Fruit fly (Drosophila melanogaster): ENCODE data around the gene CG13010.
A peak's percentile ranks its signal among the peaks of the same experiment; 100 is the strongest.

The CG13010 gene

DNA sequence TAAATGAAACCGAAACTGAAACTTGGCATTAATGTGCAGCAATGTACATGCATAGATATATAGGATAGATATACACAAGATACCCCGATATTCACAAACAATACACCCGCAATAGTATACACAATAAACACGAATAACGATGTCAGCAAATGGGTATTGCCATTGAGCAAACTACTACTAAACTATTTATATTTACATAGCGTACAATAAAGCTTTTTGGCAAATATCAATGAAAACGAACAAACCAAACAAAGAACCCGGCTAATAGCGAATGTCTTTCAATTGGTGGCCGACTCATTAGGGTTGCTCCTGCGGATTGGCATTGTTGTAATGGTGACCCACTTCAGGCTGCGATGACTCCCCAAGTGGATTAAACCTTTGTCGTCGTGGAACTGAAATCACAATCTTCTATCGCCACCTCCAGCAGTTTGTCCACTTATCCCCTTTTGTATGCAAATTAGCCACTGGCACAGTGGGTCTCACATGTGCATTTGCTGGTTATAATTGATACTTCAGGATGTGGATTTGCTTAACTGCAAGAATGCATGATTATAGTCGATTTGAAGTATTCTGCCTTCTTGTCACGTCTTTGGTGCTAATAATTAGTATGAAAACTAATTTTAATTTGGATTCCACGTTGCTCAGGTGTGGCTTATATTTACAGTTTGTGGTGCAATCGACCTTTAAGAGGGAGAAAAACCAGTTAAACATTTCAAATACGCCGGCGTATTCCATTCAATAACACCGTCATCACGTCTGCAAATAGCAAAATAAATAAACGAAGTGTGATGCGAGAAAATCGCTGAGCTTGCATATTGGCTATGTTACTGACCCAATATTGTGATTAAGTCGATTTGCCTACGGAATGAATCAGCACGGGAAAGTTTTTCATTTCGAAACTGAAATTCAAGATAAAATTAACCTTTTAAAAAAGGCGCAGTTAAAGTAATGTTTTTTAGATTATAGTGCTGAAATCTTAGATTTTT is 28.4 kb downstream of the CG13010 start (continued):
- TF ChIP-seq Hand (GFP tag; optimal IDR thresholded peaks at IDR 0.05) (no peak), pita (GFP tag; optimal IDR thresholded peaks at IDR 0.05) (no peak), org-1 (GFP tag; optimal IDR thresholded peaks at IDR 0.05) (peak; percentile 57), mam (GFP tag; optimal IDR thresholded peaks at IDR 0.05) (peak; percentile 70), ind (GFP tag; optimal IDR thresholded peaks at IDR 0.05) (peak; percentile 12), bbx (GFP tag; IDR thresholded peaks at IDR 0.05; ENCODE audit: partially characterized antibody) (no peak), CG32532 (GFP tag; IDR thresholded peaks at IDR 0.05) (no peak), Side (GFP tag; optimal IDR thresholded peaks at IDR 0.05) (peak; percentile 55), crp (GFP tag; optimal IDR thresholded peaks at IDR 0.05) (no peak), dimm (GFP tag; IDR thresholded peaks at IDR 0.05) (peak; percentile 56; the same call in 1 of the 2 replicates), CG34422 (GFP tag; IDR thresholded peaks at IDR 0.05) (no peak), Fer1 (GFP tag; optimal IDR thresholded peaks at IDR 0.05) (no peak), otp (GFP tag; IDR thresholded peaks at IDR 0.05) (peak; percentile 85), ATbp (GFP tag; optimal IDR thresholded peaks at IDR 0.05) (peak; percentile 16), CG15514 (GFP tag; optimal IDR thresholded peaks at IDR 0.05) (no peak), lab (GFP tag; optimal IDR thresholded peaks at IDR 0.05) (peak; percentile 53), Bteb2 (GFP tag; optimal IDR thresholded peaks at IDR 0.05) (no peak), Sox102F (GFP tag; optimal IDR thresholded peaks at IDR 0.05) (peak; percentile 43), gsb (GFP tag; IDR thresholded peaks at IDR 0.05) (no peak), sob (GFP tag; IDR thresholded peaks at IDR 0.05) (peak; percentile 73), ttk (GFP tag; IDR thresholded peaks at IDR 0.05) (peak; percentile 67), emc (GFP tag; optimal IDR thresholded peaks at IDR 0.05) (no peak), Mrtf (GFP tag; IDR thresholded peaks at IDR 0.05) (peak; percentile 66)

DNA sequence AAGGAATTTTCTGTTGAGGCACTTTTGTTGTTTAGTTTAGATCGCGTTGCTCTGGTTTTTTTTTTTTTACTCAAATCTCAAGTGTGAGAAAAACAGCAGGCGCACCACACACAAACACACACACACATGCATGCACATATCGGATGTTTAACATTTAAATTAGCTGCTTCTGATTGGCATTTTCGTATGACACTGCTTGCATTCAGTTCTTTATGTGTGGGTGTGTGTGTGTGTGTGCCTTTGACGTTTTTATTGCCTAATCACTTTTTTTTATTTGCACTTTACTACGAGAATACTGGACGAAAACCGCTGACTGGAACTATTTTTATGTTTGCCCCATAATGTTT is 30.3 kb downstream of the CG13010 start:
- TF ChIP-seq abd-A (tag; optimal IDR thresholded peaks at IDR 0.05): peak; percentile 17
- peak; percentile 62 for TF ChIP-seq sd (tag; optimal IDR thresholded peaks at IDR 0.05)
- TF ChIP-seq CG11504 (tag; optimal IDR thresholded peaks at IDR 0.05): no peak
- no peak for TF ChIP-seq pzg (GFP tag; optimal IDR thresholded peaks at IDR 0.05)
- peak in 1 of 2 experiments; percentile 71 for TF ChIP-seq insv (GFP tag; optimal IDR thresholded peaks at IDR 0.05)
- TF ChIP-seq CG32772 (GFP tag; IDR thresholded peaks at IDR 0.05): 0 out of 2 replicates have a peak, but pooled peaks have one; percentile 8
- peak; percentile 20 for TF ChIP-seq sqz (GFP tag; optimal IDR thresholded peaks at IDR 0.05)
- no peak for TF ChIP-seq CG5180 (GFP tag; optimal IDR thresholded peaks at IDR 0.05)
- peak; percentile 36 for TF ChIP-seq sens (GFP tag)
- peak; percentile 56 for TF ChIP-seq cg (GFP tag; optimal IDR thresholded peaks at IDR 0.05)

DNA sequence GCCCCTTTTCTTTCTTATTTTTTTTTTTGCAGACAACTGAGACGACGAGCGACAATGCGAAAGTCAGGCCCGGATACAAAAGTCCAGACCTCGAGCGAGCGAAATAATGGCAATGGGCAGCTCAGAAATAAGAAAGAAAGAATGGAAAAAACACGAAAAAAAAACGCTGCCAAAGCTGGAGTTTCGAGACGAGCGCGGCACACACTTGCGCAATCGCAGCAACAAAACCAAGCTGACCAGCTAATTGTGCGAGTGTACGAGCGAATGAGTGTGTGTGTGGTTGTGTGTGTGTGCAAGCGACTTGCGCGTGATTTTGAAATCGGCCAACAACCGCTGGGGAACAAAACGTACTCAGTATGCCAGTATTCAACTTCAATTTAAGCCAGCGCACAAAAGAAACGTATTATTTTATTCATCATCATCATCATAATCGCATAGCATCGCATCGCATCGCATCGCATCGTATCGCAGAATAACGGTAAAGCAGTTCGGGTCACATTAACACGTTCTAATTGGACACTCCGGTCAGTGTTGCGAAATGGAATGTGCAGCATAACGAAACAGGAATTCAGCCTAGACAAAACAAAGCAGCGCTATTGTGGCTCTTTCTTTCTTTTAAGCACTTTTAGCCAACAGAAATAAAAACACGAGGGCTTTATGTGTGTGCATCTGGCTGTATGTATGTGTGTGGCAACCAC is 30.9 kb downstream of the CG13010 start:
- no peak for TF ChIP-seq fd3F (GFP tag; optimal IDR thresholded peaks at IDR 0.05)
- no peak for TF ChIP-seq CG16813 (GFP tag; IDR thresholded peaks at IDR 0.05; ENCODE audit: partially characterized antibody)
- no peak for TF ChIP-seq Awh (GFP tag; IDR thresholded peaks at IDR 0.05)
- peak; percentile 2 for TF ChIP-seq Vsx1 (GFP tag; optimal IDR thresholded peaks at IDR 0.05)
- peak; percentile 7 for TF ChIP-seq corto (GFP tag; optimal IDR thresholded peaks at IDR 0.05)
- no peak for TF ChIP-seq bbx (GFP tag; IDR thresholded peaks at IDR 0.05; ENCODE audit: partially characterized antibody)
- no peak for TF ChIP-seq dmrt11E (tag; optimal IDR thresholded peaks at IDR 0.05)
- no peak for TF ChIP-seq YL-1 (GFP tag; optimal IDR thresholded peaks at IDR 0.05)
- no peak for TF ChIP-seq sim (GFP tag; IDR thresholded peaks at IDR 0.05)
- TF ChIP-seq Sry-β (GFP tag; optimal IDR thresholded peaks at IDR 0.05): no peak
- TF ChIP-seq Elba2 (GFP tag; optimal IDR thresholded peaks at IDR 0.05): peak; percentile 25
- TF ChIP-seq Max (GFP tag; optimal IDR thresholded peaks at IDR 0.05): no peak
- no peak for TF ChIP-seq CG17186 (GFP tag; optimal IDR thresholded peaks at IDR 0.05)
- TF ChIP-seq Pdp1 (GFP tag; optimal IDR thresholded peaks at IDR 0.05): peak in 1 of 2 experiments; percentile 62

All from whole organism, embryonic.